Fruit fly (Drosophila melanogaster): ENCODE measurements around the gene CG32686.

The CG32686 gene

dm6 chrX:10331718-10332117 is 43.4 kb downstream of the CG32686 start, which contains the start of gene CG15306:
Gene CG15306, minus strand, starts transcription at chrX:10331818.
- TF ChIP-seq Sin3A (optimal IDR thresholded peaks at IDR 0.05) (no peak), psq (optimal IDR thresholded peaks at IDR 0.05) (no peak), h (optimal IDR thresholded peaks at IDR 0.05) (no peak), insv (optimal IDR thresholded peaks at IDR 0.05) (no peak), ttk (optimal IDR thresholded peaks at IDR 0.05) (no peak), Myc (optimal IDR thresholded peaks at IDR 0.05) (no peak)

dm6 chrX:10329659-10330289 is 45.3 kb downstream of the CG32686 start, which contains the start of gene Gip:
Gene Gip, minus strand, starts transcription at chrX:10329872.
- TF ChIP-seq Sin3A (optimal IDR thresholded peaks at IDR 0.05) (no peak), Myc (optimal IDR thresholded peaks at IDR 0.05) (no peak), psq (optimal IDR thresholded peaks at IDR 0.05) (no peak), insv (optimal IDR thresholded peaks at IDR 0.05) (no peak), ttk (optimal IDR thresholded peaks at IDR 0.05) (no peak), h (optimal IDR thresholded peaks at IDR 0.05) (no peak)

DNA sequence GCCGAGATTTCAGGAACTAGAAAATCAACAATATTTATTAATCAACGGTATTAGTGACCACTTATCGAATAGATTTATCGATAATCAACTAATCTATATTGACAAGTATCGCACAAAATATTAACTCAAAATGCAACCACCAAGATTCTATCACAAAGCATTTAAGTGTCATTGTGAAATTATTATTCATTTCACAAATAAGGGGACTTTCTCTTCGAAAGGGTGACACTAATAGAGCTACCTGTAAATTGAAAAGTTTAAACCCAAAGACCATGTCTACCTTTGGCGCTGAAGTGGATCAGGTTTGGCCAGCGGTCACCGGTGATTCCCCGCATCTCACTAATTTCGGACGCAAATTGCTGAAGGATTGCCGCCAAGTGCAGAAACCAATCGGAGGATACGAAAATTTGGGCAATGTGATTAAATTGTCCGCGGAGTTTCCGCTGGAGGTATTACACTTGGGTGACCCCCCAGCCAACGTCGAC is 48.7 kb downstream of the CG32686 start, which contains the start of gene CG2909:
Gene CG2909, plus strand, starts transcription at position 119 of the 485 bp plus-strand sequence.
- TF ChIP-seq Sin3A (optimal IDR thresholded peaks at IDR 0.05) (no peak), insv (optimal IDR thresholded peaks at IDR 0.05) (no peak), h (optimal IDR thresholded peaks at IDR 0.05) (no peak), Myc (optimal IDR thresholded peaks at IDR 0.05) (no peak), psq (optimal IDR thresholded peaks at IDR 0.05) (peak; percentile 16)

dm6 chrX:10325567-10326345 is 49.4 kb downstream of the CG32686 start, which contains the start of gene alpha-Man-Ia:
Gene alpha-Man-Ia, minus strand, starts transcription at chrX:10325958.
- TF ChIP-seq Sin3A (optimal IDR thresholded peaks at IDR 0.05) (no peak), psq (optimal IDR thresholded peaks at IDR 0.05) (no peak), Myc (optimal IDR thresholded peaks at IDR 0.05) (no peak), ttk (optimal IDR thresholded peaks at IDR 0.05) (no peak)

- TF ChIP-seq Sin3A (optimal IDR thresholded peaks at IDR 0.05) = no peak
- TF ChIP-seq ttk (optimal IDR thresholded peaks at IDR 0.05) = no peak
- no peak for TF ChIP-seq insv (optimal IDR thresholded peaks at IDR 0.05)
- TF ChIP-seq Myc (optimal IDR thresholded peaks at IDR 0.05) = no peak
- no peak for TF ChIP-seq h (optimal IDR thresholded peaks at IDR 0.05)
- no peak for TF ChIP-seq psq (optimal IDR thresholded peaks at IDR 0.05)
These were observed 50.1 kb downstream of the CG32686 start for dm6 chrX:10324836-10325566.

DNA sequence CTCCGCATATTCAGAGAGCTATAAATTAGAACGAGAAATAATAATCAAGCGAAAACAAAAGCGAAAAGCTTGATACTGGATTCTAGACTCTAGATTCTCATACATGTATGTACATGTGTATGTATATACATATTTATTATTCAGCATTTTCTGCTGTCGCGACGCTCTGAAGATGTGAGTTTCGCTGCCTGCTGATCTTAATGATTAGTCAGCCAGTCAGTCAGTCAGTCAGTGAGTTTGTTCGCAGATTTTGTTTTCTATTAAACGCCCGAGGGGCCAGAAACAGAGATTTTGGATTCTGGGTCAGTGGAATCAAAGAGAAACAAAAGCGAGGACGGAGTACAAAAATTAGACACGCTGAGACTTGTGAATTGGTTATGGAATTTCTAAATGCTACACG is 52.8 kb downstream of the CG32686 start:
- TF ChIP-seq ttk (optimal IDR thresholded peaks at IDR 0.05) (no peak), insv (optimal IDR thresholded peaks at IDR 0.05) (no peak)
